Worm (Caenorhabditis elegans) whole organism, early embryonic: Measurements from ENCODE around the gene T23E7.6.

Experiments used
- B0310.2 ChIP-seq: sonication (generic microtip); optimal IDR thresholded peaks from 2 replicates; lab custom pipeline; 2016; ENCODE audit warnings: mild to moderate bottlenecking, missing genetic modification characterization, missing compliant biosample characterization
- F13C5.2 ChIP-seq: sonication (generic microtip); optimal IDR thresholded peaks from 2 replicates; lab custom pipeline; 2017; ENCODE audit warnings: mild to moderate bottlenecking, missing genetic modification characterization, inconsistent platforms, missing compliant biosample characterization
- aly-1 ChIP-seq: sonication (generic microtip); optimal IDR thresholded peaks from 2 replicates; lab custom pipeline; 2016; ENCODE audit warnings: missing genetic modification characterization, missing compliant biosample characterization
- ama-1 ChIP-seq: fragments of 150-350 bp; optimal IDR thresholded peaks from 2 replicates; lab custom pipeline; 2014
- ceh-13 ChIP-seq: fragments of 200-800 bp; sonication (Bioruptor generic); optimal IDR thresholded peaks from 2 replicates; lab custom pipeline; 2018; ENCODE audit warnings: mild to moderate bottlenecking, missing genetic modification characterization, missing compliant biosample characterization
- ceh-36 ChIP-seq: sonication (generic microtip); optimal IDR thresholded peaks from 2 replicates; lab custom pipeline; 2016; ENCODE audit warnings: missing genetic modification characterization, inconsistent platforms, missing compliant biosample characterization
- ets-7 ChIP-seq: sonication (generic microtip); optimal IDR thresholded peaks from 2 replicates; lab custom pipeline; 2016; ENCODE audit warnings: missing genotype, missing genetic modification characterization, missing compliant biosample characterization
- flt-1 ChIP-seq: fragments of 200-800 bp; sonication (Bioruptor generic); IDR thresholded peaks from 2 replicates; pipeline ENCODE4 v1.3.6; 2022; ENCODE audit warnings: missing genetic modification characterization, missing compliant biosample characterization
- hmbx-1 ChIP-seq: sonication (generic microtip); optimal IDR thresholded peaks from 2 replicates; lab custom pipeline; 2016; ENCODE audit warnings: mild to moderate bottlenecking, missing genetic modification characterization, missing compliant biosample characterization
- hmg-4 ChIP-seq: fragments of 200-800 bp; sonication (Bioruptor generic); optimal IDR thresholded peaks from 2 replicates; lab custom pipeline; 2018; ENCODE audit warnings: mild to moderate bottlenecking, missing genetic modification characterization, missing compliant biosample characterization
- hnd-1 ChIP-seq: sonication (generic microtip); optimal IDR thresholded peaks from 2 replicates; lab custom pipeline; 2016; ENCODE audit warnings: missing genetic modification characterization, missing compliant biosample characterization
- pes-1 ChIP-seq: fragments of 200-800 bp; sonication (Bioruptor generic); IDR thresholded peaks from 2 replicates; pipeline ENCODE4 v1.3.6; 2022; ENCODE audit warnings: missing genetic modification reagents, missing genetic modification characterization, missing compliant biosample characterization
- scrt-1 ChIP-seq: fragments of 200-800 bp; sonication (Bioruptor generic); IDR thresholded peaks from 2 replicates; pipeline ENCODE4 v1.3.6; 2022; ENCODE audit warnings: missing genetic modification characterization, missing compliant biosample characterization
- sea-1 ChIP-seq: fragments of 200-800 bp; sonication (Bioruptor generic); conservative IDR thresholded peaks from 2 replicates; pipeline ENCODE4 v1.3.6; 2022; ENCODE audit warnings: missing genetic modification characterization, missing compliant biosample characterization
- tbx-11 ChIP-seq: fragments of 200-800 bp; sonication (Bioruptor generic); IDR thresholded peaks from 2 replicates; pipeline ENCODE4 v1.3.6; 2022; ENCODE audit warnings: missing genetic modification characterization, missing compliant biosample characterization
- tbx-37 ChIP-seq: fragments of 200-800 bp; sonication (Bioruptor generic); conservative IDR thresholded peaks from 2 replicates; pipeline ENCODE4 v1.3.6; 2022; ENCODE audit warnings: missing genetic modification reagents, missing genetic modification characterization, missing compliant biosample characterization
- tra-4 ChIP-seq: sonication (generic microtip); optimal IDR thresholded peaks from 2 replicates; lab custom pipeline; 2017; ENCODE audit warnings: missing genetic modification characterization, missing compliant biosample characterization

Gene T23E7.6

ce11 chrX:17684767-17685166 is at the start of gene T23E7.6:
TSS of gene T23E7.6 (minus strand) at chrX:17684811.
- TF ChIP-seq tbx-37 (GFP tag; lab: Robert Waterston, UW) (no peak), hmg-4 (GFP tag; lab: Kevin White, UChicago) (no peak), ceh-13 (GFP tag; lab: Kevin White, UChicago) (no peak), tra-4 (no peak), aly-1 (tag; lab: Kevin White, UChicago) (no peak), scrt-1 (no peak), ama-1 (no peak), ets-7 (tag; lab: Kevin White, UChicago) (no peak), flt-1 (GFP tag; lab: Robert Waterston, UW) (no peak), F13C5.2 (tag; lab: Kevin White, UChicago) (no peak), tbx-11 (no peak), ceh-36 (tag; lab: Kevin White, UChicago) (no peak), B0310.2 (tag; lab: Kevin White, UChicago) (no peak), hmbx-1 (tag; lab: Kevin White, UChicago) (no peak), sea-1 (GFP tag; lab: Robert Waterston, UW) (no peak), pes-1 (GFP tag; lab: Robert Waterston, UW) (no peak), hnd-1 (no peak)

ce11 chrX:17714342-17715011 is 29.9 kb upstream of the T23E7.6 start, which contains the start of gene cTel55X.1:
TSS of gene cTel55X.1 (plus strand) at chrX:17714961.
- TF ChIP-seq tbx-11 = no peak
- TF ChIP-seq F13C5.2 (tag; lab: Kevin White, UChicago) = no peak
- no peak for TF ChIP-seq sea-1 (GFP tag; lab: Robert Waterston, UW)
- TF ChIP-seq hmg-4 (GFP tag; lab: Kevin White, UChicago) = no peak
- TF ChIP-seq tra-4 = no peak

- TF ChIP-seq ceh-13 (GFP tag; lab: Kevin White, UChicago) (no peak), tra-4 (no peak), scrt-1 (no peak), aly-1 (tag; lab: Kevin White, UChicago) (no peak), tbx-37 (GFP tag; lab: Robert Waterston, UW) (no peak), ama-1 (no peak), pes-1 (GFP tag; lab: Robert Waterston, UW) (no peak), tbx-11 (no peak), F13C5.2 (tag; lab: Kevin White, UChicago) (no peak), hmg-4 (GFP tag; lab: Kevin White, UChicago) (no peak), flt-1 (GFP tag; lab: Robert Waterston, UW) (no peak), hmbx-1 (tag; lab: Kevin White, UChicago) (no peak), ets-7 (tag; lab: Kevin White, UChicago) (no peak), B0310.2 (tag; lab: Kevin White, UChicago) (no peak), ceh-36 (tag; lab: Kevin White, UChicago) (no peak), hnd-1 (no peak), sea-1 (GFP tag; lab: Robert Waterston, UW) (no peak)
These were observed 27.0 kb upstream of the T23E7.6 start, which contains the start of gene H11L12.1 for ce11 chrX:17711598-17711997. TSS of gene H11L12.1 (minus strand) at chrX:17711698.

- TF ChIP-seq flt-1 (GFP tag; lab: Robert Waterston, UW) = no peak
These were observed 18.0 kb upstream of the T23E7.6 start for ce11 chrX:17702602-17703001.

ce11 chrX:17694669-17695282 is 10.2 kb upstream of the T23E7.6 start, which contains the start of gene cgt-2:
TSS of gene cgt-2 (plus strand) at chrX:17695232.
- TF ChIP-seq scrt-1 (no peak), tbx-37 (GFP tag; lab: Robert Waterston, UW) (no peak), tra-4 (no peak)

ce11 chrX:17685959-17686358 is 1.3 kb upstream of the T23E7.6 start:
- TF ChIP-seq scrt-1 = no peak
- no peak for TF ChIP-seq pes-1 (GFP tag; lab: Robert Waterston, UW)
- no peak for TF ChIP-seq hmbx-1 (tag; lab: Kevin White, UChicago)
- no peak for TF ChIP-seq tbx-11
- TF ChIP-seq tbx-37 (GFP tag; lab: Robert Waterston, UW) = no peak
- no peak for TF ChIP-seq hmg-4 (GFP tag; lab: Kevin White, UChicago)
- no peak for TF ChIP-seq ama-1

ce11 chrX:17683698-17684097 is 913 bp downstream of the T23E7.6 start:
- no peak for TF ChIP-seq aly-1 (tag; lab: Kevin White, UChicago)
- no peak for TF ChIP-seq ceh-13 (GFP tag; lab: Kevin White, UChicago)
- no peak for TF ChIP-seq scrt-1
- TF ChIP-seq ama-1 = no peak
- no peak for TF ChIP-seq pes-1 (GFP tag; lab: Robert Waterston, UW)
- TF ChIP-seq tbx-37 (GFP tag; lab: Robert Waterston, UW) = no peak
- TF ChIP-seq B0310.2 (tag; lab: Kevin White, UChicago) = no peak

ce11 chrX:17682280-17682679 is 2.3 kb downstream of the T23E7.6 start:
- no peak for TF ChIP-seq F13C5.2 (tag; lab: Kevin White, UChicago)
- TF ChIP-seq tra-4 = no peak
- TF ChIP-seq B0310.2 (tag; lab: Kevin White, UChicago) = no peak
- TF ChIP-seq sea-1 (GFP tag; lab: Robert Waterston, UW) = no peak
- TF ChIP-seq tbx-37 (GFP tag; lab: Robert Waterston, UW) = no peak
